Fruit fly (Drosophila melanogaster) whole organism, prepupa: ENCODE results near the gene fend.

ENCODE experiments used
- Blimp-1 ChIP-seq: fragments of 200-800 bp; sonication (Bioruptor generic); optimal IDR thresholded peaks from 3 replicates; lab custom pipeline; 2017; ENCODE audit warnings: missing biosample characterization, missing genetic modification characterization, mild to moderate bottlenecking, moderate library complexity, missing genetic modification reagents
- CG10631 ChIP-seq: fragments of 200-800 bp; sonication (Bioruptor generic); optimal IDR thresholded peaks from 2 replicates; lab custom pipeline; 2016; ENCODE audit warnings: missing biosample characterization, missing genetic modification characterization
- CG10669 ChIP-seq: fragments of 200-800 bp; sonication (Bioruptor generic); optimal IDR thresholded peaks from 3 replicates; lab custom pipeline; 2018; ENCODE audit warnings: missing biosample characterization, mild to moderate bottlenecking, missing genetic modification characterization, moderate library complexity
- CG11294 ChIP-seq: fragments of 200-800 bp; sonication (Bioruptor generic); IDR thresholded peaks from 2 replicates; pipeline ENCODE4 v1.3.6; 2022; ENCODE audit warnings: missing biosample characterization, missing genetic modification characterization
- CG11762 ChIP-seq: fragments of 200-800 bp; sonication (Bioruptor generic); optimal IDR thresholded peaks from 3 replicates; lab custom pipeline; 2016; ENCODE audit warnings: missing biosample characterization, missing genetic modification characterization; ENCODE audit not compliant: insufficient read depth
- CG11902 ChIP-seq: fragments of 200-800 bp; sonication (Bioruptor generic); optimal IDR thresholded peaks from 3 replicates; lab custom pipeline; 2016; ENCODE audit warnings: missing biosample characterization, missing genetic modification characterization
- CG15336 ChIP-seq: fragments of 200-800 bp; sonication (Bioruptor generic); IDR thresholded peaks from 2 replicates; pipeline ENCODE4 v1.3.6; 2022; ENCODE audit warnings: missing biosample characterization, missing genetic modification characterization
- CG1621 ChIP-seq: fragments of 200-800 bp; sonication (Bioruptor generic); optimal IDR thresholded peaks from 3 replicates; lab custom pipeline; 2018; ENCODE audit warnings: missing biosample characterization, mild to moderate bottlenecking, missing genetic modification characterization
- CG16779 ChIP-seq: fragments of 200-800 bp; sonication (Bioruptor generic); optimal IDR thresholded peaks from 3 replicates; lab custom pipeline; 2017; ENCODE audit warnings: missing biosample characterization, mild to moderate bottlenecking, missing genetic modification characterization
- CG31627 ChIP-seq: fragments of 200-800 bp; sonication (Bioruptor generic); optimal IDR thresholded peaks from 3 replicates; lab custom pipeline; 2016; ENCODE audit warnings: missing biosample characterization, missing genetic modification characterization
- CG32006 ChIP-seq: fragments of 200-800 bp; sonication (Bioruptor generic); optimal IDR thresholded peaks from 3 replicates; lab custom pipeline; 2017; ENCODE audit warnings: missing biosample characterization, mild to moderate bottlenecking, missing genetic modification characterization
- CG34406 ChIP-seq: fragments of 200-800 bp; sonication (Bioruptor generic); optimal IDR thresholded peaks from 3 replicates; lab custom pipeline; 2016; ENCODE audit warnings: missing biosample characterization, missing genetic modification characterization
- CG3919 ChIP-seq: fragments of 200-800 bp; sonication (Bioruptor generic); optimal IDR thresholded peaks from 3 replicates; lab custom pipeline; 2016; ENCODE audit warnings: missing biosample characterization, missing genetic modification characterization
- CG6163 ChIP-seq: fragments of 200-800 bp; sonication (Bioruptor generic); IDR thresholded peaks from 3 replicates; pipeline ENCODE4 v1.3.6; 2022; ENCODE audit warnings: missing biosample characterization, missing genetic modification characterization
- CG6276 ChIP-seq: fragments of 200-800 bp; sonication (Bioruptor generic); optimal IDR thresholded peaks from 2 replicates; lab custom pipeline; 2017; ENCODE audit warnings: missing biosample characterization, mild to moderate bottlenecking, missing genetic modification characterization
- CG6792 ChIP-seq: fragments of 200-800 bp; sonication (Bioruptor generic); optimal IDR thresholded peaks from 3 replicates; lab custom pipeline; 2016; ENCODE audit warnings: missing biosample characterization, missing genetic modification characterization
- CG6808 ChIP-seq: fragments of 200-800 bp; sonication (Bioruptor generic); optimal IDR thresholded peaks from 3 replicates; lab custom pipeline; 2017; ENCODE audit warnings: missing biosample characterization, missing genetic modification characterization, mild to moderate bottlenecking, moderate library complexity, missing genetic modification reagents
- CG6854 ChIP-seq: fragments of 200-800 bp; sonication (Bioruptor generic); optimal IDR thresholded peaks from 2 replicates; lab custom pipeline; 2017; ENCODE audit warnings: missing biosample characterization, mild to moderate bottlenecking, missing genetic modification characterization
- CG7368 ChIP-seq: fragments of 200-800 bp; sonication (Bioruptor generic); optimal IDR thresholded peaks from 3 replicates; lab custom pipeline; 2016; ENCODE audit warnings: missing biosample characterization, missing genetic modification characterization
- CG8119 ChIP-seq: fragments of 200-800 bp; sonication (Bioruptor generic); IDR thresholded peaks from 3 replicates; pipeline ENCODE4 v1.3.6; 2022; ENCODE audit warnings: missing biosample characterization, missing genetic modification characterization
- CG9139 ChIP-seq: fragments of 200-800 bp; sonication (Bioruptor generic); optimal IDR thresholded peaks from 3 replicates; lab custom pipeline; 2017; ENCODE audit warnings: missing biosample characterization, mild to moderate bottlenecking, missing genetic modification characterization
- Eip75B ChIP-seq: fragments of 200-800 bp; sonication (Bioruptor generic); optimal IDR thresholded peaks from 3 replicates; lab custom pipeline; 2016; ENCODE audit warnings: missing biosample characterization, missing genetic modification characterization
- Eip78C ChIP-seq: fragments of 200-800 bp; sonication (Bioruptor generic); peaks from one replicate; lab custom pipeline; 2016; ENCODE audit warnings: missing biosample characterization, missing genetic modification characterization
- Eip93F ChIP-seq: fragments of 200-800 bp; sonication (Bioruptor generic); optimal IDR thresholded peaks from 2 replicates; lab custom pipeline; 2016; ENCODE audit warnings: missing biosample characterization, mild to moderate bottlenecking, missing genetic modification characterization
- Ets21C ChIP-seq: fragments of 200-800 bp; sonication (Bioruptor generic); optimal IDR thresholded peaks from 3 replicates; lab custom pipeline; 2016; ENCODE audit warnings: missing biosample characterization, missing genetic modification characterization
- Gug ChIP-seq: fragments of 200-800 bp; sonication (Bioruptor generic); IDR thresholded peaks from 2 replicates; pipeline ENCODE4 v1.3.6; 2022; ENCODE audit warnings: missing biosample characterization, missing genetic modification characterization
- Hr4 ChIP-seq: fragments of 200-800 bp; sonication (Bioruptor generic); optimal IDR thresholded peaks from 3 replicates; lab custom pipeline; 2016; ENCODE audit warnings: missing biosample characterization, missing genetic modification characterization
- Lpt ChIP-seq: fragments of 200-800 bp; sonication (Bioruptor generic); optimal IDR thresholded peaks from 3 replicates; lab custom pipeline; 2016; ENCODE audit warnings: missing biosample characterization, missing genetic modification characterization
- Met ChIP-seq: fragments of 200-800 bp; sonication (Bioruptor generic); optimal IDR thresholded peaks from 3 replicates; lab custom pipeline; 2016; ENCODE audit warnings: missing biosample characterization, missing genetic modification characterization
- Smox ChIP-seq: fragments of 200-800 bp; sonication (Bioruptor generic); optimal IDR thresholded peaks from 3 replicates; lab custom pipeline; 2016; ENCODE audit warnings: missing biosample characterization, missing genetic modification characterization
- Sox102F ChIP-seq: fragments of 200-800 bp; sonication (Bioruptor generic); optimal IDR thresholded peaks from 2 replicates; lab custom pipeline; 2016; ENCODE audit warnings: missing biosample characterization, mild to moderate bottlenecking, missing genetic modification characterization
- Sox14 ChIP-seq: fragments of 200-800 bp; sonication (Bioruptor generic); optimal IDR thresholded peaks from 3 replicates; lab custom pipeline; 2016; ENCODE audit warnings: missing biosample characterization, missing genetic modification characterization
- Sox15 ChIP-seq: fragments of 200-800 bp; sonication (Bioruptor generic); optimal IDR thresholded peaks from 3 replicates; lab custom pipeline; 2016; ENCODE audit warnings: missing biosample characterization, missing genetic modification characterization
- achi ChIP-seq: fragments of 200-800 bp; sonication (Bioruptor generic); optimal IDR thresholded peaks from 3 replicates; lab custom pipeline; 2016; ENCODE audit warnings: missing biosample characterization, missing genetic modification characterization
- acj6 ChIP-seq: fragments of 200-800 bp; sonication (Bioruptor generic); optimal IDR thresholded peaks from 3 replicates; lab custom pipeline; 2016; ENCODE audit warnings: missing biosample characterization, missing genetic modification characterization
- cyc ChIP-seq: fragments of 200-800 bp; sonication (Bioruptor generic); optimal IDR thresholded peaks from 3 replicates; lab custom pipeline; 2016; ENCODE audit warnings: missing biosample characterization, missing genetic modification characterization
- dac ChIP-seq: fragments of 200-800 bp; sonication (Bioruptor generic); optimal IDR thresholded peaks from 2 replicates; lab custom pipeline; 2017; ENCODE audit warnings: missing biosample characterization, mild to moderate bottlenecking, missing genetic modification characterization
- dsx ChIP-seq: fragments of 200-800 bp; optimal IDR thresholded peaks from 3 replicates; lab custom pipeline; 2019; ENCODE audit warnings: missing biosample characterization, mild to moderate bottlenecking, missing genetic modification characterization, moderate library complexity; ENCODE audit not compliant: poor library complexity, severe bottlenecking
- eg ChIP-seq: fragments of 200-800 bp; sonication (Bioruptor generic); IDR thresholded peaks from 3 replicates; pipeline ENCODE4 v1.3.6; 2022; ENCODE audit warnings: missing biosample characterization, missing genetic modification characterization
- esn ChIP-seq: fragments of 200-800 bp; sonication (Bioruptor generic); optimal IDR thresholded peaks from 2 replicates; lab custom pipeline; 2016; ENCODE audit warnings: missing biosample characterization, mild to moderate bottlenecking, missing genetic modification characterization, moderate library complexity
- fd85E ChIP-seq: fragments of 200-800 bp; sonication (Bioruptor generic); optimal IDR thresholded peaks from 3 replicates; lab custom pipeline; 2016; ENCODE audit warnings: missing biosample characterization, missing genetic modification characterization
- fkh ChIP-seq: fragments of 200-800 bp; sonication (Bioruptor generic); optimal IDR thresholded peaks from 3 replicates; lab custom pipeline; 2017; ENCODE audit warnings: missing biosample characterization, mild to moderate bottlenecking, missing genetic modification characterization, moderate library complexity
- net ChIP-seq: fragments of 200-800 bp; sonication (Bioruptor generic); optimal IDR thresholded peaks from 3 replicates; lab custom pipeline; 2016; ENCODE audit warnings: missing biosample characterization, missing genetic modification characterization
- pdm3 ChIP-seq: fragments of 200-800 bp; sonication (Bioruptor generic); optimal IDR thresholded peaks from 3 replicates; lab custom pipeline; 2016; ENCODE audit warnings: missing biosample characterization, missing genetic modification characterization
- ss ChIP-seq, 2 experiments: fragments of 200-800 bp; sonication (Bioruptor generic); optimal IDR thresholded peaks; 2 replicates in 1 of 2; 3 replicates in 1 of 2; lab custom pipeline; 2017 to 2018; ENCODE audit warnings: mild to moderate bottlenecking in 2 of 2, missing biosample characterization in 2 of 2, missing genetic modification characterization in 2 of 2, moderate library complexity in 1 of 2
- topi ChIP-seq: fragments of 200-800 bp; sonication (Bioruptor generic); optimal IDR thresholded peaks from 3 replicates; lab custom pipeline; 2016; ENCODE audit warnings: missing biosample characterization, missing genetic modification characterization
- vri ChIP-seq: fragments of 200-800 bp; sonication (Bioruptor generic); optimal IDR thresholded peaks from 3 replicates; lab custom pipeline; 2016; ENCODE audit warnings: missing biosample characterization, mild to moderate bottlenecking, missing genetic modification characterization

The fend gene

DNA sequence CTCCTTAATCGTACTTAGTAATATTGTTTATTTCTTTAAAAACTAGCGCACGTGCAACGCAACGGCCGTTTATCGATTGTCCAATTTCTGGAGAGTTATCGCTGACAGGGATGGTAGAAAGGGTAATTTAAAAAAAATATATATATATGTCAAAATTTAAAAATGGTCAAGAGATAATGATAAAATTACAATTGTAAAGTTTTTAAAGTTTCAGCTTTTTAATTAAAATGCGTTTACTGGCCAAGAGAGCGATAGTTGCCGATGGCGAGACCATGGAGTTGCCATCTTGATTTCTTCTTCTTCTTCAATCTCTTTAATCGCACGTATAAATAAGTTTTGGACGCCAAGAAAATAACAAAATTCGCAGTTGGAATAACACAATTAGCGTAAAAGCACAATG, 53.9 kb downstream of the fend start, which contains the start of the genes CG7246 and HP1b (continued):
- peak; percentile 43 for TF ChIP-seq net (GFP tag; lab: Kevin White, UChicago)
- no peak for TF ChIP-seq CG6854 (GFP tag; lab: Kevin White, UChicago)
- TF ChIP-seq CG10631 (GFP tag; lab: Kevin White, UChicago): peak; percentile 75
- peak; percentile 63 for TF ChIP-seq Sox102F (GFP tag; lab: Kevin White, UChicago)
- peak; percentile 32 for TF ChIP-seq CG7368 (GFP tag; lab: Kevin White, UChicago)
- TF ChIP-seq Smox (GFP tag; lab: Kevin White, UChicago): peak; percentile 64
- TF ChIP-seq Sox14: peak; percentile 42
- peak; percentile 61 for TF ChIP-seq cyc (GFP tag; lab: Kevin White, UChicago)
- TF ChIP-seq Eip75B: peak; percentile 49
- TF ChIP-seq CG9139 (GFP tag; lab: Kevin White, UChicago): no peak
- peak; percentile 9 for TF ChIP-seq dac (GFP tag; lab: Kevin White, UChicago)
- TF ChIP-seq CG34406: peak; percentile 44
- no peak for TF ChIP-seq CG11294 (GFP tag; lab: Robert Waterston, UW)
- TF ChIP-seq eg (GFP tag; lab: Robert Waterston, UW): peak; percentile 71
- peak; percentile 31 for TF ChIP-seq CG10669 (GFP tag; lab: Kevin White, UChicago)
- no peak for TF ChIP-seq vri (GFP tag; lab: Kevin White, UChicago)
- no peak for TF ChIP-seq fd85E (GFP tag; lab: Kevin White, UChicago)
- peak; percentile 52 for TF ChIP-seq Eip93F (GFP tag; lab: Kevin White, UChicago)
- peak; percentile 53 for TF ChIP-seq CG32006 (GFP tag; lab: Kevin White, UChicago)
- no peak for TF ChIP-seq Blimp-1 (GFP tag; lab: Kevin White, UChicago)
- TF ChIP-seq esn: peak; percentile 78
- TF ChIP-seq CG6792 (GFP tag; lab: Kevin White, UChicago): peak; percentile 35
- peak; percentile 21 for TF ChIP-seq CG6808 (GFP tag; lab: Kevin White, UChicago)
- TF ChIP-seq Lpt (GFP tag; lab: Kevin White, UChicago): peak; percentile 48
- TF ChIP-seq CG3919: peak; percentile 66
- TF ChIP-seq CG16779 (tag; lab: Kevin White, UChicago): no peak
- peak; percentile 84 for TF ChIP-seq Eip78C (GFP tag; lab: Kevin White, UChicago)
- peak; percentile 61; the same call in 1 of the 2 replicates for TF ChIP-seq Gug (GFP tag; lab: Robert Waterston, UW)
- TF ChIP-seq Ets21C (GFP tag; lab: Kevin White, UChicago): peak; percentile 37
- peak; percentile 63 for TF ChIP-seq topi (GFP tag; lab: Kevin White, UChicago)
- peak; percentile 72 for TF ChIP-seq achi (GFP tag; lab: Kevin White, UChicago)
- peak; percentile 9 for TF ChIP-seq Sox15 (GFP tag; lab: Kevin White, UChicago)

dm6 chrX:9078263-9078662, 56.6 kb downstream of the fend start, which contains the start of gene CG44325:
CG44325 (minus strand) TSS chrX:9078499.
- TF ChIP-seq CG10669 (GFP tag; lab: Kevin White, UChicago): peak; percentile 21
- peak; percentile 74; the same call in 2 of the 3 replicates for TF ChIP-seq CG6163 (GFP tag; lab: Robert Waterston, UW)
- no peak for TF ChIP-seq CG11762 (GFP tag; lab: Kevin White, UChicago)
- TF ChIP-seq fkh (GFP tag; lab: Kevin White, UChicago): no peak
- peak; percentile 17 for TF ChIP-seq Smox (GFP tag; lab: Kevin White, UChicago)
- TF ChIP-seq CG11902: no peak
- TF ChIP-seq CG6854 (GFP tag; lab: Kevin White, UChicago): peak; percentile 83
- peak; percentile 66 for TF ChIP-seq CG1621 (tag; lab: Kevin White, UChicago)
- TF ChIP-seq CG32006 (GFP tag; lab: Kevin White, UChicago): no peak
- no peak for TF ChIP-seq dac (GFP tag; lab: Kevin White, UChicago)
- TF ChIP-seq acj6 (GFP tag; lab: Kevin White, UChicago): no peak
- TF ChIP-seq CG8119 (GFP tag; lab: Robert Waterston, UW): peak; percentile 29; the same call in 1 of the 3 replicates
- peak; percentile 69; the same call in 2 of the 3 replicates for TF ChIP-seq eg (GFP tag; lab: Robert Waterston, UW)
- peak; percentile 38 to 62 for TF ChIP-seq ss (GFP tag; optimal IDR thresholded peaks at IDR 0.05; lab: Kevin White, UChicago)
- peak; percentile 50 for TF ChIP-seq dsx (GFP tag; lab: Kevin White, UChicago)
- peak; percentile 55 for TF ChIP-seq Eip78C (GFP tag; lab: Kevin White, UChicago)
- peak; percentile 49 for TF ChIP-seq Eip75B
- peak; percentile 44 for TF ChIP-seq esn
- peak; percentile 50 for TF ChIP-seq CG9139 (GFP tag; lab: Kevin White, UChicago)
- TF ChIP-seq Hr4 (GFP tag; lab: Kevin White, UChicago): no peak
- TF ChIP-seq CG6792 (GFP tag; lab: Kevin White, UChicago): peak; percentile 4
- no peak for TF ChIP-seq pdm3
- TF ChIP-seq Eip93F (GFP tag; lab: Kevin White, UChicago): peak; percentile 19
- peak; percentile 8 for TF ChIP-seq Met
- TF ChIP-seq CG10631 (GFP tag; lab: Kevin White, UChicago): no peak
- TF ChIP-seq CG7368 (GFP tag; lab: Kevin White, UChicago): peak; percentile 49
- no peak for TF ChIP-seq CG6276 (GFP tag; lab: Kevin White, UChicago)
- TF ChIP-seq CG31627: no peak
- TF ChIP-seq Blimp-1 (GFP tag; lab: Kevin White, UChicago): peak; percentile 98
- TF ChIP-seq CG15336 (GFP tag; lab: Robert Waterston, UW): peak; percentile 46; the same call in 1 of the 2 replicates
- peak; percentile 50 for TF ChIP-seq topi (GFP tag; lab: Kevin White, UChicago)
- peak; percentile 24 for TF ChIP-seq fd85E (GFP tag; lab: Kevin White, UChicago)
- TF ChIP-seq CG34406: no peak
